Fruit fly (Drosophila melanogaster) whole organism, prepupa: ENCODE measurements around the gene CG15269.

Experiments used
- CG8632 ChIP-seq: fragments of 200-800 bp; sonication (Bioruptor generic); optimal IDR thresholded peaks from 3 replicates; lab custom pipeline; 2016; ENCODE audit warnings: missing biosample characterization, missing genetic modification characterization
- Hr38 ChIP-seq: sonication (Bioruptor generic); optimal IDR thresholded peaks from 2 replicates; lab custom pipeline; 2016; ENCODE audit warnings: missing biosample characterization, missing genetic modification characterization
- Sox102F ChIP-seq: fragments of 200-800 bp; sonication (Bioruptor generic); optimal IDR thresholded peaks from 2 replicates; lab custom pipeline; 2016; ENCODE audit warnings: missing biosample characterization, mild to moderate bottlenecking, missing genetic modification characterization
- acj6 ChIP-seq: fragments of 200-800 bp; sonication (Bioruptor generic); optimal IDR thresholded peaks from 3 replicates; lab custom pipeline; 2016; ENCODE audit warnings: missing biosample characterization, missing genetic modification characterization
- pdm3 ChIP-seq: fragments of 200-800 bp; sonication (Bioruptor generic); optimal IDR thresholded peaks from 3 replicates; lab custom pipeline; 2016; ENCODE audit warnings: missing biosample characterization, missing genetic modification characterization
- topi ChIP-seq: fragments of 200-800 bp; sonication (Bioruptor generic); optimal IDR thresholded peaks from 3 replicates; lab custom pipeline; 2016; ENCODE audit warnings: missing biosample characterization, missing genetic modification characterization

DNA sequence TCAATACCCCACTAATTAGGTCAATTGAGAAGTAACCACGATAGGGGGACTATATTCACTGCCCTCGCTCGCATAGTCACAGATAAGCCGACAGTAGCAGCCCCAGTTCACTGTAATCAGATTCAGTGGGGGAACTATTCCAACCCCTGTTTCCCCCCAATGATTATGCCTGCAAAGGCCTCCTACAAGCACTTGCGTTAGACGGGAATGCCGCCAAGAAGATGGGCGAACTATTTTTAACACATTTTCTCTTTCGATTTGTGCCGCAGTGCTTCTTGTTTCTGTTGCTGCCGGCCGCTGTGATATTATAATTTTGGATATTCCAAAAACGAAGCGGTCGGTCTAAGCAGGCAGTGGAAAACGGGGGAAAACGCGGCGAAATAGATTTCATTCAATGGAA lies 43.5 kb upstream of the CG15269 start:
- TF ChIP-seq pdm3 (GFP tag; lab: Kevin White, UChicago) = no peak
- TF ChIP-seq CG8632 (GFP tag; lab: Kevin White, UChicago) = no peak
- no peak for TF ChIP-seq Hr38
- TF ChIP-seq Sox102F (GFP tag; lab: Kevin White, UChicago) = no peak
- TF ChIP-seq acj6 (GFP tag; lab: Kevin White, UChicago) = no peak
- no peak for TF ChIP-seq topi
